Fruit fly (Drosophila melanogaster) whole organism, prepupa: ENCODE results near the gene CG14270.
A peak's percentile ranks its signal among the peaks of the same experiment; 100 is the strongest.

Experiments
- Blimp-1 ChIP-seq: fragments of 200-800 bp; sonication (Bioruptor generic); optimal IDR thresholded peaks from 3 replicates; lab custom pipeline; 2017; ENCODE audit warnings: missing biosample characterization, missing genetic modification characterization, mild to moderate bottlenecking, moderate library complexity, missing genetic modification reagents
- CG10631 ChIP-seq: fragments of 200-800 bp; sonication (Bioruptor generic); optimal IDR thresholded peaks from 2 replicates; lab custom pipeline; 2016; ENCODE audit warnings: missing biosample characterization, missing genetic modification characterization
- CG10669 ChIP-seq: fragments of 200-800 bp; sonication (Bioruptor generic); optimal IDR thresholded peaks from 3 replicates; lab custom pipeline; 2018; ENCODE audit warnings: missing biosample characterization, mild to moderate bottlenecking, missing genetic modification characterization, moderate library complexity
- CG11294 ChIP-seq: fragments of 200-800 bp; sonication (Bioruptor generic); IDR thresholded peaks from 2 replicates; pipeline ENCODE4 v1.3.6; 2022; ENCODE audit warnings: missing biosample characterization, missing genetic modification characterization
- CG11762 ChIP-seq: fragments of 200-800 bp; sonication (Bioruptor generic); optimal IDR thresholded peaks from 3 replicates; lab custom pipeline; 2016; ENCODE audit warnings: missing biosample characterization, missing genetic modification characterization; ENCODE audit not compliant: insufficient read depth
- CG15336 ChIP-seq: fragments of 200-800 bp; sonication (Bioruptor generic); IDR thresholded peaks from 2 replicates; pipeline ENCODE4 v1.3.6; 2022; ENCODE audit warnings: missing biosample characterization, missing genetic modification characterization
- CG1621 ChIP-seq: fragments of 200-800 bp; sonication (Bioruptor generic); optimal IDR thresholded peaks from 3 replicates; lab custom pipeline; 2018; ENCODE audit warnings: missing biosample characterization, mild to moderate bottlenecking, missing genetic modification characterization
- CG16779 ChIP-seq: fragments of 200-800 bp; sonication (Bioruptor generic); optimal IDR thresholded peaks from 3 replicates; lab custom pipeline; 2017; ENCODE audit warnings: missing biosample characterization, mild to moderate bottlenecking, missing genetic modification characterization
- CG31627 ChIP-seq: fragments of 200-800 bp; sonication (Bioruptor generic); optimal IDR thresholded peaks from 3 replicates; lab custom pipeline; 2016; ENCODE audit warnings: missing biosample characterization, missing genetic modification characterization
- CG32006 ChIP-seq: fragments of 200-800 bp; sonication (Bioruptor generic); optimal IDR thresholded peaks from 3 replicates; lab custom pipeline; 2017; ENCODE audit warnings: missing biosample characterization, mild to moderate bottlenecking, missing genetic modification characterization
- CG34406 ChIP-seq: fragments of 200-800 bp; sonication (Bioruptor generic); optimal IDR thresholded peaks from 3 replicates; lab custom pipeline; 2016; ENCODE audit warnings: missing biosample characterization, missing genetic modification characterization
- CG3919 ChIP-seq: fragments of 200-800 bp; sonication (Bioruptor generic); optimal IDR thresholded peaks from 3 replicates; lab custom pipeline; 2016; ENCODE audit warnings: missing biosample characterization, missing genetic modification characterization
- CG4318 ChIP-seq: fragments of 200-800 bp; sonication (Bioruptor generic); optimal IDR thresholded peaks from 3 replicates; lab custom pipeline; 2017; ENCODE audit warnings: missing biosample characterization, mild to moderate bottlenecking, missing genetic modification characterization
- CG6163 ChIP-seq: fragments of 200-800 bp; sonication (Bioruptor generic); IDR thresholded peaks from 3 replicates; pipeline ENCODE4 v1.3.6; 2022; ENCODE audit warnings: missing biosample characterization, missing genetic modification characterization
- CG6276 ChIP-seq: fragments of 200-800 bp; sonication (Bioruptor generic); optimal IDR thresholded peaks from 2 replicates; lab custom pipeline; 2017; ENCODE audit warnings: missing biosample characterization, mild to moderate bottlenecking, missing genetic modification characterization
- CG6792 ChIP-seq: fragments of 200-800 bp; sonication (Bioruptor generic); optimal IDR thresholded peaks from 3 replicates; lab custom pipeline; 2016; ENCODE audit warnings: missing biosample characterization, missing genetic modification characterization
- CG6808 ChIP-seq: fragments of 200-800 bp; sonication (Bioruptor generic); optimal IDR thresholded peaks from 3 replicates; lab custom pipeline; 2017; ENCODE audit warnings: missing biosample characterization, missing genetic modification characterization, mild to moderate bottlenecking, moderate library complexity, missing genetic modification reagents
- CG7368 ChIP-seq: fragments of 200-800 bp; sonication (Bioruptor generic); optimal IDR thresholded peaks from 3 replicates; lab custom pipeline; 2016; ENCODE audit warnings: missing biosample characterization, missing genetic modification characterization
- CG8319 ChIP-seq: fragments of 200-800 bp; sonication (Bioruptor generic); optimal IDR thresholded peaks from 3 replicates; lab custom pipeline; 2016; ENCODE audit warnings: missing biosample characterization, missing genetic modification characterization
- CG8632 ChIP-seq: fragments of 200-800 bp; sonication (Bioruptor generic); optimal IDR thresholded peaks from 3 replicates; lab custom pipeline; 2016; ENCODE audit warnings: missing biosample characterization, missing genetic modification characterization
- CG9139 ChIP-seq: fragments of 200-800 bp; sonication (Bioruptor generic); optimal IDR thresholded peaks from 3 replicates; lab custom pipeline; 2017; ENCODE audit warnings: missing biosample characterization, mild to moderate bottlenecking, missing genetic modification characterization
- Eip75B ChIP-seq: fragments of 200-800 bp; sonication (Bioruptor generic); optimal IDR thresholded peaks from 3 replicates; lab custom pipeline; 2016; ENCODE audit warnings: missing biosample characterization, missing genetic modification characterization
- Eip78C ChIP-seq: fragments of 200-800 bp; sonication (Bioruptor generic); peaks from one replicate; lab custom pipeline; 2016; ENCODE audit warnings: missing biosample characterization, missing genetic modification characterization
- Eip93F ChIP-seq: fragments of 200-800 bp; sonication (Bioruptor generic); optimal IDR thresholded peaks from 2 replicates; lab custom pipeline; 2016; ENCODE audit warnings: missing biosample characterization, mild to moderate bottlenecking, missing genetic modification characterization
- Ets21C ChIP-seq: fragments of 200-800 bp; sonication (Bioruptor generic); optimal IDR thresholded peaks from 3 replicates; lab custom pipeline; 2016; ENCODE audit warnings: missing biosample characterization, missing genetic modification characterization
- Gug ChIP-seq: fragments of 200-800 bp; sonication (Bioruptor generic); IDR thresholded peaks from 2 replicates; pipeline ENCODE4 v1.3.6; 2022; ENCODE audit warnings: missing biosample characterization, missing genetic modification characterization
- Hr38 ChIP-seq: sonication (Bioruptor generic); optimal IDR thresholded peaks from 2 replicates; lab custom pipeline; 2016; ENCODE audit warnings: missing biosample characterization, missing genetic modification characterization
- Hr39 ChIP-seq: fragments of 200-800 bp; sonication (Bioruptor generic); optimal IDR thresholded peaks from 2 replicates; lab custom pipeline; 2016; ENCODE audit warnings: missing biosample characterization, missing genetic modification characterization
- Hr4 ChIP-seq: fragments of 200-800 bp; sonication (Bioruptor generic); optimal IDR thresholded peaks from 3 replicates; lab custom pipeline; 2016; ENCODE audit warnings: missing biosample characterization, missing genetic modification characterization
- Met ChIP-seq: fragments of 200-800 bp; sonication (Bioruptor generic); optimal IDR thresholded peaks from 3 replicates; lab custom pipeline; 2016; ENCODE audit warnings: missing biosample characterization, missing genetic modification characterization
- acj6 ChIP-seq: fragments of 200-800 bp; sonication (Bioruptor generic); optimal IDR thresholded peaks from 3 replicates; lab custom pipeline; 2016; ENCODE audit warnings: missing biosample characterization, missing genetic modification characterization
- cyc ChIP-seq: fragments of 200-800 bp; sonication (Bioruptor generic); optimal IDR thresholded peaks from 3 replicates; lab custom pipeline; 2016; ENCODE audit warnings: missing biosample characterization, missing genetic modification characterization
- dac ChIP-seq: fragments of 200-800 bp; sonication (Bioruptor generic); optimal IDR thresholded peaks from 2 replicates; lab custom pipeline; 2017; ENCODE audit warnings: missing biosample characterization, mild to moderate bottlenecking, missing genetic modification characterization
- dsx ChIP-seq: fragments of 200-800 bp; optimal IDR thresholded peaks from 3 replicates; lab custom pipeline; 2019; ENCODE audit warnings: missing biosample characterization, mild to moderate bottlenecking, missing genetic modification characterization, moderate library complexity; ENCODE audit not compliant: poor library complexity, severe bottlenecking
- eg ChIP-seq: fragments of 200-800 bp; sonication (Bioruptor generic); IDR thresholded peaks from 3 replicates; pipeline ENCODE4 v1.3.6; 2022; ENCODE audit warnings: missing biosample characterization, missing genetic modification characterization
- lz ChIP-seq: fragments of 200-800 bp; sonication (Bioruptor generic); optimal IDR thresholded peaks from 3 replicates; lab custom pipeline; 2016; ENCODE audit warnings: missing biosample characterization, missing genetic modification characterization
- net ChIP-seq: fragments of 200-800 bp; sonication (Bioruptor generic); optimal IDR thresholded peaks from 3 replicates; lab custom pipeline; 2016; ENCODE audit warnings: missing biosample characterization, missing genetic modification characterization
- pdm3 ChIP-seq: fragments of 200-800 bp; sonication (Bioruptor generic); optimal IDR thresholded peaks from 3 replicates; lab custom pipeline; 2016; ENCODE audit warnings: missing biosample characterization, missing genetic modification characterization
- salr ChIP-seq, 2 experiments: fragments of 200-800 bp; sonication (Bioruptor generic); optimal IDR thresholded peaks; 3 replicates each; lab custom pipeline; 2016 to 2018; ENCODE audit warnings: missing biosample characterization in 2 of 2, missing genetic modification characterization in 2 of 2, mild to moderate bottlenecking in 1 of 2
- spab ChIP-seq: fragments of 200-800 bp; sonication (Bioruptor generic); optimal IDR thresholded peaks from 2 replicates; lab custom pipeline; 2017; ENCODE audit warnings: missing biosample characterization, mild to moderate bottlenecking, missing genetic modification characterization, missing genetic modification reagents
- ss ChIP-seq, 2 experiments: fragments of 200-800 bp; sonication (Bioruptor generic); optimal IDR thresholded peaks; 2 replicates in 1 of 2; 3 replicates in 1 of 2; lab custom pipeline; 2017 to 2018; ENCODE audit warnings: mild to moderate bottlenecking in 2 of 2, missing biosample characterization in 2 of 2, missing genetic modification characterization in 2 of 2, moderate library complexity in 1 of 2
- svp ChIP-seq: fragments of 200-800 bp; sonication (Bioruptor generic); peaks from one replicate; lab custom pipeline; 2016; ENCODE audit warnings: missing biosample characterization, missing genetic modification characterization
- topi ChIP-seq: fragments of 200-800 bp; sonication (Bioruptor generic); optimal IDR thresholded peaks from 3 replicates; lab custom pipeline; 2016; ENCODE audit warnings: missing biosample characterization, missing genetic modification characterization

The CG14270 gene

DNA sequence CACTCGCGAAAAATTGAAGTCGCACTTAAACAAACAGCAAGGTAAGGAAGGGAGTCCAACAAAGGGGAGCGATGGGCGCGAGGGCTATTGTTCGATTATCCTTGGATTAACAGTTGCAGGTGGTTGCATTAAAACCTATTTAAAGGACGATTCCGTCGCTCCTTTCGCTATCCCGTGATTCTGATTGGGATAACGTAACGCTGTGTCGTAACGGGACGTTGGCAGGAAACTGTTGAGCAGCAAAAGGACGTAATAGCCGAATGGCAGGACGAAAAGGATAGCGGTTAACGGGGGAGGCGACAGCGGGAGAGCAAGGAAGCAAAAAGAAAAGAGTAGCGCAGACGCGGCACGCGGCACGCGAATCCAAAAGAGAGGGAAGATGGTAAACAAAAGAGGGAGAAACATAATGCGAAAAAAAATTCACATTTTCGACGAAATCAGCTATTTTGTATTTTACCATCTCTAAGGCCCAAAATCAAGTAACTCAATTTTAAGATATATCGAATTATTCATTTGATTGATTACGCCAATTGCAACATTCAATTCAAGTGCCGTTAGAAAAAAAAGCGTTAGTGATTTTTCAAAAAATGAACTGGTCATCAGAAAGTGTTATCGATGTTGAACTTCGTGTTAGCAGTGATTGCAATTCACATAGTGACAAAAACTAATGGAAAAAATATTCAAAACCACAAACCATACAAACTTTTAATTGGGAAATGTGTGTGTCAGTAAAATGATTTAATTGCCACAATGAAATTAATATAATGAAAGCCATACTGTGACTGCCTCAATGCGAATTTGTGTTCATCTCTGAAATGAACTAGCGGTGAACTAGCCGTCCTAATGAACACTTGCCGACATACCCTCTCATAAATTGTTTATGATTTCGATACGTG lies 2.8 kb downstream of the CG14270 start, which contains the start of the genes CG10804 and CG10802 (continued):
- peak; percentile 75 for TF ChIP-seq acj6
- no peak for TF ChIP-seq Blimp-1
- TF ChIP-seq CG31627 (GFP tag; lab: Kevin White, UChicago) = peak; percentile 86
- no peak for TF ChIP-seq CG10669 (GFP tag; lab: Kevin White, UChicago)
- TF ChIP-seq salr (GFP tag; optimal IDR thresholded peaks at IDR 0.05; lab: Kevin White, UChicago) = peak in 1 of 2 experiments; percentile 65
- TF ChIP-seq CG7368 (GFP tag; lab: Kevin White, UChicago) = no peak
- peak; percentile 59 for TF ChIP-seq CG8319 (GFP tag; lab: Kevin White, UChicago)
- no peak for TF ChIP-seq ss (GFP tag; optimal IDR thresholded peaks at IDR 0.05; lab: Kevin White, UChicago)
- TF ChIP-seq Hr38 (GFP tag; lab: Kevin White, UChicago) = peak; percentile 54
- peak; percentile 80 for TF ChIP-seq Ets21C (GFP tag; lab: Kevin White, UChicago)
- TF ChIP-seq CG1621 (tag; lab: Kevin White, UChicago) = no peak
- peak; percentile 65 for TF ChIP-seq CG3919 (GFP tag; lab: Kevin White, UChicago)
- TF ChIP-seq cyc (GFP tag; lab: Kevin White, UChicago) = peak; percentile 79
- peak; percentile 41 for TF ChIP-seq CG34406 (GFP tag; lab: Kevin White, UChicago)
- TF ChIP-seq CG4318 (GFP tag; lab: Kevin White, UChicago) = no peak
- TF ChIP-seq net (GFP tag; lab: Kevin White, UChicago) = no peak

- TF ChIP-seq net (GFP tag; lab: Kevin White, UChicago) (no peak), CG6276 (GFP tag; lab: Kevin White, UChicago) (no peak), Eip78C (GFP tag; lab: Kevin White, UChicago) (no peak), eg (GFP tag; lab: Robert Waterston, UW) (peak; percentile 46; the same call in 1 of the 3 replicates), CG6792 (no peak), CG9139 (GFP tag; lab: Kevin White, UChicago) (no peak), Eip75B (GFP tag; lab: Kevin White, UChicago) (no peak), CG16779 (tag; lab: Kevin White, UChicago) (no peak)
- TF ChIP-seq, all 60 proteins: peak for 1
Measured at dm6 chrX:3481034-3481433, 4.1 kb downstream of the CG14270 start.

DNA sequence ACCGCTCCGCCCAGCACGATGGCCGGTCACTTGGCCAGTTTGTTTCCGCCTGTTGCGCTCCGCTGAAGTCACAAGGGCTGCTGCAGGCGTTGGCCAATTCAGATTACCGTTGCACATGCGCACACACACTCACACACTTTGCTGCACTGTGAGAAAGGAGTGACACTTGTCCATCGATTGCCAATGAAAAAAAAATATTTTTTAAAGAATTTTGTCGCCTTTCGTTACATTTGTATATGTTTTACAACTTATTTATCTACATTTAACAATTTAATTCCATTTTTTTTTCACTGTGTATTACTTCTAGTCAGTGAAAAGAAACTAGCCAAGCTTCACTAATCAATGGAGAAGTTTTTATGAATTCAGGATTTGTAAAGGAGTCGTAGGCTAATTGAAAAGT lies 9.2 kb downstream of the CG14270 start:
- peak; percentile 69 for TF ChIP-seq CG34406 (GFP tag; lab: Kevin White, UChicago)
- peak; percentile 66 for TF ChIP-seq CG10669 (GFP tag; lab: Kevin White, UChicago)
- peak; percentile 81 for TF ChIP-seq Met (GFP tag; lab: Kevin White, UChicago)
- no peak for TF ChIP-seq Eip93F
- peak; percentile 48 for TF ChIP-seq CG8319 (GFP tag; lab: Kevin White, UChicago)
- peak; percentile 79 for TF ChIP-seq pdm3 (GFP tag; lab: Kevin White, UChicago)
- peak; percentile 85 for TF ChIP-seq CG6163 (GFP tag; lab: Robert Waterston, UW)
- peak; percentile 85 for TF ChIP-seq CG32006
- peak; percentile 75 for TF ChIP-seq CG10631 (GFP tag; lab: Kevin White, UChicago)
- peak; percentile 68 for TF ChIP-seq CG8632 (GFP tag; lab: Kevin White, UChicago)
- peak; percentile 83 for TF ChIP-seq Hr4 (GFP tag; lab: Kevin White, UChicago)
- TF ChIP-seq topi (GFP tag; lab: Kevin White, UChicago) = peak; percentile 82
- TF ChIP-seq svp (GFP tag; lab: Kevin White, UChicago) = peak; percentile 91
- peak; percentile 63 for TF ChIP-seq Gug (GFP tag; lab: Robert Waterston, UW)
- peak; percentile 79 for TF ChIP-seq lz
- peak; percentile 23 to 70 for TF ChIP-seq salr (GFP tag; optimal IDR thresholded peaks at IDR 0.05; lab: Kevin White, UChicago)
- peak; percentile 32 for TF ChIP-seq CG9139 (GFP tag; lab: Kevin White, UChicago)
- peak; percentile 72 for TF ChIP-seq CG6276 (GFP tag; lab: Kevin White, UChicago)
- peak; percentile 77 for TF ChIP-seq eg (GFP tag; lab: Robert Waterston, UW)
- peak; percentile 64 for TF ChIP-seq CG11762 (GFP tag; lab: Kevin White, UChicago)
- peak; percentile 49; the same call in 1 of the 2 replicates for TF ChIP-seq CG11294 (GFP tag; lab: Robert Waterston, UW)
- peak; percentile 59 for TF ChIP-seq spab (GFP tag; lab: Kevin White, UChicago)
- TF ChIP-seq Hr39 (GFP tag; lab: Kevin White, UChicago) = peak; percentile 79
- TF ChIP-seq dsx (GFP tag; lab: Kevin White, UChicago) = peak; percentile 50
- TF ChIP-seq CG1621 (tag; lab: Kevin White, UChicago) = peak; percentile 57
- TF ChIP-seq dac = peak; percentile 63
- peak; percentile 77 for TF ChIP-seq CG31627 (GFP tag; lab: Kevin White, UChicago)
- TF ChIP-seq CG15336 (GFP tag; lab: Robert Waterston, UW) = peak; percentile 80
- peak; percentile 41 for TF ChIP-seq Blimp-1
- TF ChIP-seq CG16779 (tag; lab: Kevin White, UChicago) = peak; percentile 6
- peak; percentile 53 for TF ChIP-seq Ets21C (GFP tag; lab: Kevin White, UChicago)
- peak; percentile 53 for TF ChIP-seq CG6808 (GFP tag; lab: Kevin White, UChicago)
